Fruit fly (Drosophila melanogaster) whole organism, wandering third instar larva: ENCODE results near the gene Cep290.

Experiments used
- GATAd ChIP-seq: sonication (Bioruptor generic); optimal IDR thresholded peaks from 2 replicates; lab custom pipeline; 2016; ENCODE audit warnings: missing biosample characterization, missing genetic modification characterization
- Myc ChIP-seq: fragments of >200 bp; optimal IDR thresholded peaks from 2 replicates; lab custom pipeline; 2017
- lola ChIP-seq: fragments of >200 bp; optimal IDR thresholded peaks from 2 replicates; lab custom pipeline; 2017; ENCODE audit warnings: missing biosample characterization, missing genetic modification characterization
- pan ChIP-seq: fragments of >200 bp; optimal IDR thresholded peaks from 2 replicates; lab custom pipeline; 2017
- psq ChIP-seq: fragments of 200-800 bp; sonication (Bioruptor generic); optimal IDR thresholded peaks from 3 replicates; lab custom pipeline; 2017; ENCODE audit warnings: missing biosample characterization, mild to moderate bottlenecking, missing genetic modification characterization, moderate library complexity
- woc ChIP-seq: sonication (Bioruptor generic); optimal IDR thresholded peaks from 2 replicates; lab custom pipeline; 2016; ENCODE audit warnings: missing biosample characterization, mild to moderate bottlenecking, missing genetic modification characterization

dm6 chr3L:852267-852666 is 8.5 kb downstream of the Cep290 start:
- TF ChIP-seq lola (GFP tag; lab: Kevin White, UChicago) = no peak
- TF ChIP-seq woc (GFP tag; lab: Kevin White, UChicago) = no peak
- TF ChIP-seq pan (lab: Kevin White, UChicago) = no peak
- no peak for TF ChIP-seq GATAd (GFP tag; lab: Kevin White, UChicago)
- no peak for TF ChIP-seq Myc (lab: Kevin White, UChicago)
- TF ChIP-seq psq (GFP tag; lab: Kevin White, UChicago) = no peak
